Fruit fly (Drosophila melanogaster) whole organism, prepupa: Measurements from ENCODE around the gene CG7069.

Source experiments
- Blimp-1 ChIP-seq: fragments of 200-800 bp; sonication (Bioruptor generic); optimal IDR thresholded peaks from 3 replicates; lab custom pipeline; 2017; ENCODE audit warnings: missing biosample characterization, missing genetic modification characterization, mild to moderate bottlenecking, moderate library complexity, missing genetic modification reagents
- CG11294 ChIP-seq: fragments of 200-800 bp; sonication (Bioruptor generic); IDR thresholded peaks from 2 replicates; pipeline ENCODE4 v1.3.6; 2022; ENCODE audit warnings: missing biosample characterization, missing genetic modification characterization
- CG11762 ChIP-seq: fragments of 200-800 bp; sonication (Bioruptor generic); optimal IDR thresholded peaks from 3 replicates; lab custom pipeline; 2016; ENCODE audit warnings: missing biosample characterization, missing genetic modification characterization; ENCODE audit not compliant: insufficient read depth
- CG11902 ChIP-seq: fragments of 200-800 bp; sonication (Bioruptor generic); optimal IDR thresholded peaks from 3 replicates; lab custom pipeline; 2016; ENCODE audit warnings: missing biosample characterization, missing genetic modification characterization
- CG15336 ChIP-seq: fragments of 200-800 bp; sonication (Bioruptor generic); IDR thresholded peaks from 2 replicates; pipeline ENCODE4 v1.3.6; 2022; ENCODE audit warnings: missing biosample characterization, missing genetic modification characterization
- CG16779 ChIP-seq: fragments of 200-800 bp; sonication (Bioruptor generic); optimal IDR thresholded peaks from 3 replicates; lab custom pipeline; 2017; ENCODE audit warnings: missing biosample characterization, mild to moderate bottlenecking, missing genetic modification characterization
- CG3032 ChIP-seq: fragments of 200-800 bp; optimal IDR thresholded peaks from 2 replicates; lab custom pipeline; 2019; ENCODE audit warnings: missing biosample characterization, mild to moderate bottlenecking, missing genetic modification characterization, moderate library complexity
- CG31627 ChIP-seq: fragments of 200-800 bp; sonication (Bioruptor generic); optimal IDR thresholded peaks from 3 replicates; lab custom pipeline; 2016; ENCODE audit warnings: missing biosample characterization, missing genetic modification characterization
- CG3919 ChIP-seq: fragments of 200-800 bp; sonication (Bioruptor generic); optimal IDR thresholded peaks from 3 replicates; lab custom pipeline; 2016; ENCODE audit warnings: missing biosample characterization, missing genetic modification characterization
- CG4318 ChIP-seq: fragments of 200-800 bp; sonication (Bioruptor generic); optimal IDR thresholded peaks from 3 replicates; lab custom pipeline; 2017; ENCODE audit warnings: missing biosample characterization, mild to moderate bottlenecking, missing genetic modification characterization
- CG6792 ChIP-seq: fragments of 200-800 bp; sonication (Bioruptor generic); optimal IDR thresholded peaks from 3 replicates; lab custom pipeline; 2016; ENCODE audit warnings: missing biosample characterization, missing genetic modification characterization
- CG6808 ChIP-seq: fragments of 200-800 bp; sonication (Bioruptor generic); optimal IDR thresholded peaks from 3 replicates; lab custom pipeline; 2017; ENCODE audit warnings: missing biosample characterization, missing genetic modification characterization, mild to moderate bottlenecking, moderate library complexity, missing genetic modification reagents
- CG6854 ChIP-seq: fragments of 200-800 bp; sonication (Bioruptor generic); optimal IDR thresholded peaks from 2 replicates; lab custom pipeline; 2017; ENCODE audit warnings: missing biosample characterization, mild to moderate bottlenecking, missing genetic modification characterization
- CG7368 ChIP-seq: fragments of 200-800 bp; sonication (Bioruptor generic); optimal IDR thresholded peaks from 3 replicates; lab custom pipeline; 2016; ENCODE audit warnings: missing biosample characterization, missing genetic modification characterization
- CG8119 ChIP-seq: fragments of 200-800 bp; sonication (Bioruptor generic); IDR thresholded peaks from 3 replicates; pipeline ENCODE4 v1.3.6; 2022; ENCODE audit warnings: missing biosample characterization, missing genetic modification characterization
- CG8319 ChIP-seq: fragments of 200-800 bp; sonication (Bioruptor generic); optimal IDR thresholded peaks from 3 replicates; lab custom pipeline; 2016; ENCODE audit warnings: missing biosample characterization, missing genetic modification characterization
- CG9139 ChIP-seq: fragments of 200-800 bp; sonication (Bioruptor generic); optimal IDR thresholded peaks from 3 replicates; lab custom pipeline; 2017; ENCODE audit warnings: missing biosample characterization, mild to moderate bottlenecking, missing genetic modification characterization
- Eip75B ChIP-seq: fragments of 200-800 bp; sonication (Bioruptor generic); optimal IDR thresholded peaks from 3 replicates; lab custom pipeline; 2016; ENCODE audit warnings: missing biosample characterization, missing genetic modification characterization
- Eip78C ChIP-seq: fragments of 200-800 bp; sonication (Bioruptor generic); peaks from one replicate; lab custom pipeline; 2016; ENCODE audit warnings: missing biosample characterization, missing genetic modification characterization
- Ets21C ChIP-seq: fragments of 200-800 bp; sonication (Bioruptor generic); optimal IDR thresholded peaks from 3 replicates; lab custom pipeline; 2016; ENCODE audit warnings: missing biosample characterization, missing genetic modification characterization
- Ets96B ChIP-seq: fragments of 200-800 bp; optimal IDR thresholded peaks from 2 replicates; lab custom pipeline; 2019; ENCODE audit warnings: missing biosample characterization, mild to moderate bottlenecking, missing genetic modification characterization, moderate library complexity
- Gug ChIP-seq: fragments of 200-800 bp; sonication (Bioruptor generic); IDR thresholded peaks from 2 replicates; pipeline ENCODE4 v1.3.6; 2022; ENCODE audit warnings: missing biosample characterization, missing genetic modification characterization
- Hr38 ChIP-seq: sonication (Bioruptor generic); optimal IDR thresholded peaks from 2 replicates; lab custom pipeline; 2016; ENCODE audit warnings: missing biosample characterization, missing genetic modification characterization
- Lpt ChIP-seq: fragments of 200-800 bp; sonication (Bioruptor generic); optimal IDR thresholded peaks from 3 replicates; lab custom pipeline; 2016; ENCODE audit warnings: missing biosample characterization, missing genetic modification characterization
- Met ChIP-seq: fragments of 200-800 bp; sonication (Bioruptor generic); optimal IDR thresholded peaks from 3 replicates; lab custom pipeline; 2016; ENCODE audit warnings: missing biosample characterization, missing genetic modification characterization
- OdsH ChIP-seq: fragments of 200-800 bp; sonication (Bioruptor generic); optimal IDR thresholded peaks from 3 replicates; lab custom pipeline; 2016; ENCODE audit warnings: missing biosample characterization, missing genetic modification characterization
- Smox ChIP-seq: fragments of 200-800 bp; sonication (Bioruptor generic); optimal IDR thresholded peaks from 3 replicates; lab custom pipeline; 2016; ENCODE audit warnings: missing biosample characterization, missing genetic modification characterization
- Sox102F ChIP-seq: fragments of 200-800 bp; sonication (Bioruptor generic); optimal IDR thresholded peaks from 2 replicates; lab custom pipeline; 2016; ENCODE audit warnings: missing biosample characterization, mild to moderate bottlenecking, missing genetic modification characterization
- Sox15 ChIP-seq: fragments of 200-800 bp; sonication (Bioruptor generic); optimal IDR thresholded peaks from 3 replicates; lab custom pipeline; 2016; ENCODE audit warnings: missing biosample characterization, missing genetic modification characterization
- achi ChIP-seq: fragments of 200-800 bp; sonication (Bioruptor generic); optimal IDR thresholded peaks from 3 replicates; lab custom pipeline; 2016; ENCODE audit warnings: missing biosample characterization, missing genetic modification characterization
- acj6 ChIP-seq: fragments of 200-800 bp; sonication (Bioruptor generic); optimal IDR thresholded peaks from 3 replicates; lab custom pipeline; 2016; ENCODE audit warnings: missing biosample characterization, missing genetic modification characterization
- cyc ChIP-seq: fragments of 200-800 bp; sonication (Bioruptor generic); optimal IDR thresholded peaks from 3 replicates; lab custom pipeline; 2016; ENCODE audit warnings: missing biosample characterization, missing genetic modification characterization
- dac ChIP-seq: fragments of 200-800 bp; sonication (Bioruptor generic); optimal IDR thresholded peaks from 2 replicates; lab custom pipeline; 2017; ENCODE audit warnings: missing biosample characterization, mild to moderate bottlenecking, missing genetic modification characterization
- eg ChIP-seq: fragments of 200-800 bp; sonication (Bioruptor generic); IDR thresholded peaks from 3 replicates; pipeline ENCODE4 v1.3.6; 2022; ENCODE audit warnings: missing biosample characterization, missing genetic modification characterization
- esn ChIP-seq: fragments of 200-800 bp; sonication (Bioruptor generic); optimal IDR thresholded peaks from 2 replicates; lab custom pipeline; 2016; ENCODE audit warnings: missing biosample characterization, mild to moderate bottlenecking, missing genetic modification characterization, moderate library complexity
- fd85E ChIP-seq: fragments of 200-800 bp; sonication (Bioruptor generic); optimal IDR thresholded peaks from 3 replicates; lab custom pipeline; 2016; ENCODE audit warnings: missing biosample characterization, missing genetic modification characterization
- lz ChIP-seq: fragments of 200-800 bp; sonication (Bioruptor generic); optimal IDR thresholded peaks from 3 replicates; lab custom pipeline; 2016; ENCODE audit warnings: missing biosample characterization, missing genetic modification characterization
- pdm3 ChIP-seq: fragments of 200-800 bp; sonication (Bioruptor generic); optimal IDR thresholded peaks from 3 replicates; lab custom pipeline; 2016; ENCODE audit warnings: missing biosample characterization, missing genetic modification characterization
- salr ChIP-seq, 2 experiments: fragments of 200-800 bp; sonication (Bioruptor generic); optimal IDR thresholded peaks; 3 replicates each; lab custom pipeline; 2016 to 2018; ENCODE audit warnings: missing biosample characterization in 2 of 2, missing genetic modification characterization in 2 of 2, mild to moderate bottlenecking in 1 of 2
- spab ChIP-seq: fragments of 200-800 bp; sonication (Bioruptor generic); optimal IDR thresholded peaks from 2 replicates; lab custom pipeline; 2017; ENCODE audit warnings: missing biosample characterization, mild to moderate bottlenecking, missing genetic modification characterization, missing genetic modification reagents
- ss ChIP-seq, 2 experiments: fragments of 200-800 bp; sonication (Bioruptor generic); optimal IDR thresholded peaks; 2 replicates in 1 of 2; 3 replicates in 1 of 2; lab custom pipeline; 2017 to 2018; ENCODE audit warnings: mild to moderate bottlenecking in 2 of 2, missing biosample characterization in 2 of 2, missing genetic modification characterization in 2 of 2, moderate library complexity in 1 of 2
- svp ChIP-seq: fragments of 200-800 bp; sonication (Bioruptor generic); peaks from one replicate; lab custom pipeline; 2016; ENCODE audit warnings: missing biosample characterization, missing genetic modification characterization
- topi ChIP-seq: fragments of 200-800 bp; sonication (Bioruptor generic); optimal IDR thresholded peaks from 3 replicates; lab custom pipeline; 2016; ENCODE audit warnings: missing biosample characterization, missing genetic modification characterization
- vri ChIP-seq: fragments of 200-800 bp; sonication (Bioruptor generic); optimal IDR thresholded peaks from 3 replicates; lab custom pipeline; 2016; ENCODE audit warnings: missing biosample characterization, mild to moderate bottlenecking, missing genetic modification characterization

CG7069 gene

DNA sequence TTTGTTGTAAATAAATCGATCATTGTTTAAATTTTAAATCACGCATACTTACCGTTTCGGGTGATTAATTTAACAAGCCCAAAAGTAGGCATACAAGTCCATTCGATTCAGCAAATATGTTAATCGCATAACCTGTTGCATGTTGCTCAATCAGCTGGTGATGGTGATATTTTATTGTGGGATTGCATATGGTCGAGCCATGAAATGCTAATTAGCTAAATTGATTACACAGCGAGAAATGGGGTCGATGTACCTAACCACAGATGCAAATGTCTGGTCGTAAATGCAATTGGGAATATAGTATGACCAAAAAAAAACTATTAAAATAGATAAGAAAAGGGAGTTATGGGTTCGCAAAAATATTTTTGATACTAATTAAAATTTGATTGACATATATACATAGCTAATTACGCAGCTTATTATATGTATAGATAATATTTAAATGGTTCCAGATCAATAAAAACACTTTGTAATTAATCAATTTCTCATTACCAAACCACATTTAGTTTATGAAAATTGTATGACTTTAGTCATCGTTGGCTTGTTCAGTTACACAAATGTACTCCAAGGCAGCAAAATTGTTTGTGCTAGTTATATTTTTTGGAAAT, 42.0 kb upstream of the CG7069 start, which contains the start of gene CG33721:
CG33721 (plus strand) TSS at position 558 of the 608 bp plus-strand sequence.
- TF ChIP-seq CG11294 (GFP tag; lab: Robert Waterston, UW) (no peak), CG3032 (tag; lab: Kevin White, UChicago) (no peak), Eip78C (GFP tag; lab: Kevin White, UChicago) (peak; percentile 1)

DNA sequence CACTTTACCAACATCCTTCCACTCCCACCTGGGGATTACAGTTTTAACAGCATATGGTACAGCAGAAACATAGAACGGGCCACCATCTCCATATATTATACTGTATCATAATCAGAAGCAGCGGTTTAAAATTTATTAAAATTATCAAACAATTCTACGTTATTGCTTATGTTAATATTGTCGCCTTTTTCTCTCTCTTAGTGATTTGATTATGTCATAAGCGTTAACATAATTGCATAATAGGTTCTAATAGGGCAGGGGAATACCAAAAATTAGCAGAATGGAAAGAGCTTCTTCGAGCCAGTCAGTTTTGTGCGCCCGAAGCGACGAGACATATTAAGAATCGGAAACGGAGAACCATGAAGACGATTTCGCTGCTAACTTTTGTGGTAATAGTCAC, 40.9 kb upstream of the CG7069 start, which contains the start of gene CG13862:
CG13862 (plus strand) TSS at position 301 of the 400 bp plus-strand sequence.
- TF ChIP-seq pdm3 (GFP tag; lab: Kevin White, UChicago) (no peak), lz (no peak), cyc (GFP tag; lab: Kevin White, UChicago) (no peak), Eip78C (GFP tag; lab: Kevin White, UChicago) (no peak), CG3919 (GFP tag; lab: Kevin White, UChicago) (no peak), Ets96B (tag; lab: Kevin White, UChicago) (no peak), Gug (GFP tag; lab: Robert Waterston, UW) (no peak), CG16779 (tag; lab: Kevin White, UChicago) (no peak), CG7368 (GFP tag; lab: Kevin White, UChicago) (no peak), Eip75B (GFP tag; lab: Kevin White, UChicago) (no peak), Blimp-1 (GFP tag; lab: Kevin White, UChicago) (no peak), CG11762 (no peak), Smox (no peak), CG6808 (no peak)
- TF ChIP-seq, all 60 proteins: peak for 0

DNA sequence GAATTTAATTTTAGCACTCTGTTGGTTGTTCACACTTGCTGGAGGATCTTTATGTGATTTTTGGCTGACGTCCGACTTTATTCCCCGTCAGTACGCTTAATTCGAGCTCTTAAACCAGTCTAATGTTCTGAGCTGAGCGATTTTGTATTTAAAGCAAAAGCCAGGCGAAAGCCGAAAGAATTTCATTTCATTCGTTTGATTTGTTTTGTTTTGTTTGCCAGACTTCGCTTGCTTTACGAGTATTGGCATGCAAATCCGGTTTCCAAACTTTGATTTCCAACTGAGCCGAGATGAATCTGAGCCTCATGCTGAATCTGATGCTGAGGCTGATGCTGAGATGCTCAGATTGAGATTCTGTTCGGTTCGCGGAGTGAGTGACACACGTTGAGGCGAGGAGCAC, 38.6 kb upstream of the CG7069 start, which contains the start of gene CG5391:
CG5391 (minus strand) TSS at position 101 of the 400 bp plus-strand sequence.
- TF ChIP-seq Lpt (GFP tag; lab: Kevin White, UChicago), result no peak
- TF ChIP-seq CG8119 (GFP tag; lab: Robert Waterston, UW), result no peak
- TF ChIP-seq Blimp-1 (GFP tag; lab: Kevin White, UChicago), result no peak
- no peak for TF ChIP-seq esn (GFP tag; lab: Kevin White, UChicago)
- no peak for TF ChIP-seq CG9139
- no peak for TF ChIP-seq CG3919 (GFP tag; lab: Kevin White, UChicago)
- TF ChIP-seq CG6792, result no peak
- no peak for TF ChIP-seq Met (GFP tag; lab: Kevin White, UChicago)
- no peak for TF ChIP-seq CG11762
- no peak for TF ChIP-seq svp (GFP tag; lab: Kevin White, UChicago)
- no peak for TF ChIP-seq vri (GFP tag; lab: Kevin White, UChicago)
- TF ChIP-seq CG15336, result no peak
- no peak for TF ChIP-seq ss (GFP tag; optimal IDR thresholded peaks at IDR 0.05; lab: Kevin White, UChicago)
- no peak for TF ChIP-seq CG4318 (GFP tag; lab: Kevin White, UChicago)
- TF ChIP-seq Ets96B (tag; lab: Kevin White, UChicago), result no peak
- no peak for TF ChIP-seq Sox15 (GFP tag; lab: Kevin White, UChicago)
- TF ChIP-seq topi (GFP tag; lab: Kevin White, UChicago), result no peak
- TF ChIP-seq Hr38 (GFP tag; lab: Kevin White, UChicago), result no peak

DNA sequence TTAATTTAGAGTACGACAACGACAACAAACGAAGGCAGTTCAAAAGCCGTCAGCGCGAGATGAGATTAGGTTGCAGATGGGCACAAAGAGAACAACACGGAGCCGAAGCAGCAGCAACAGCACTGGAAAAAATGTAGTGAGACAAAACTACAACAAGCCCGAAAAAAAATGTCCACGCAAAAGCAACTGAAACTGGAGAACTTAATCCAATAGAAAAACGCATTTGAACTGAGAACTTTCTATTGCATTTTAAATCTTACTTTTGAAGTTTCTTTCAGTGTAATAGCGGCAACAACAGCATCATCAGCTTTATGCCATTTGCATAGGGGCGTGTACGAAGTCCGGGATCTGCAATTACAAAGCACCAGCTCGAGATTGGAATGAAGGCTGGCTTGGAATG, 33.1 kb upstream of the CG7069 start:
- TF ChIP-seq CG31627 (peak; percentile 63), Eip78C (GFP tag; lab: Kevin White, UChicago) (peak; percentile 90), achi (GFP tag; lab: Kevin White, UChicago) (peak; percentile 62), CG6854 (GFP tag; lab: Kevin White, UChicago) (peak; percentile 11), svp (GFP tag; lab: Kevin White, UChicago) (peak; percentile 81), CG6808 (peak; percentile 63), pdm3 (GFP tag; lab: Kevin White, UChicago) (peak; percentile 64), dac (no peak), acj6 (GFP tag; lab: Kevin White, UChicago) (peak; percentile 66), Sox102F (GFP tag; lab: Kevin White, UChicago) (peak; percentile 57), vri (GFP tag; lab: Kevin White, UChicago) (peak; percentile 30), Gug (GFP tag; lab: Robert Waterston, UW) (0 out of 2 replicates have a peak, but pooled peaks have one; percentile 12), CG8319 (GFP tag; lab: Kevin White, UChicago) (peak; percentile 52), spab (GFP tag; lab: Kevin White, UChicago) (peak; percentile 73), CG3032 (tag; lab: Kevin White, UChicago) (no peak), CG11902 (GFP tag; lab: Kevin White, UChicago) (peak; percentile 40), Ets21C (GFP tag; lab: Kevin White, UChicago) (peak; percentile 39), Met (GFP tag; lab: Kevin White, UChicago) (peak; percentile 66), esn (GFP tag; lab: Kevin White, UChicago) (peak; percentile 59), eg (peak; percentile 56; the same call in 2 of the 3 replicates), CG15336 (peak; percentile 29; the same call in 1 of the 2 replicates), Eip75B (GFP tag; lab: Kevin White, UChicago) (peak; percentile 68), salr (GFP tag; optimal IDR thresholded peaks at IDR 0.05; lab: Kevin White, UChicago) (peak; percentile 29 to 65), fd85E (GFP tag; lab: Kevin White, UChicago) (peak; percentile 5), OdsH (GFP tag; lab: Kevin White, UChicago) (peak; percentile 64)
